Worm (Caenorhabditis elegans): Measurements from ENCODE around the gene F13E9.9.

- no peak for TF ChIP-seq him-1 (tag; optimal IDR thresholded peaks at IDR 0.05)
- no peak for TF ChIP-seq dao-5 (tag; optimal IDR thresholded peaks at IDR 0.05)
- TF ChIP-seq W03F9.2 (tag; optimal IDR thresholded peaks at IDR 0.05), result no peak
These were observed 43.0 kb downstream of the F13E9.9 start for ce11 chrIV:10855946-10856345.

Data from whole organism, L4/young adult.